Worm (Caenorhabditis elegans) whole organism, midembryonic: ENCODE measurements around the gene srz-96.

ENCODE experiments used
- T22C8.4 ChIP-seq: fragments of 200-800 bp; sonication (Bioruptor generic); IDR thresholded peaks from 2 replicates; pipeline ENCODE4 v1.3.6; 2022; ENCODE audit warnings: missing genetic modification characterization, missing compliant biosample characterization
- cog-1 ChIP-seq: sonication (generic microtip); optimal IDR thresholded peaks from 2 replicates; lab custom pipeline; 2016; ENCODE audit warnings: missing genetic modification characterization, missing compliant biosample characterization
- klf-2 ChIP-seq: fragments of 200-800 bp; sonication (Bioruptor generic); conservative IDR thresholded peaks from 2 replicates; pipeline ENCODE4 v1.3.6; 2022; ENCODE audit warnings: missing genetic modification reagents, missing genetic modification characterization, missing compliant biosample characterization
- ztf-23 ChIP-seq: fragments of 200-800 bp; sonication (Bioruptor generic); IDR thresholded peaks from 2 replicates; pipeline ENCODE4 v1.3.6; 2022; ENCODE audit warnings: missing genetic modification reagents, missing genetic modification characterization, missing compliant biosample characterization

ce11 chrV:17192238-17192637 lies 6.8 kb upstream of the srz-96 start, which contains the start of gene srz-47:
- TF ChIP-seq klf-2 (GFP tag; lab: Robert Waterston, UW) = no peak
- TF ChIP-seq ztf-23 = no peak
- no peak for TF ChIP-seq cog-1
- TF ChIP-seq T22C8.4 (GFP tag; lab: Robert Waterston, UW) = no peak
